Fruit fly (Drosophila melanogaster) whole organism, embryonic: ENCODE data around the gene CG4972.
A peak's percentile ranks its signal among the peaks of the same experiment; 100 is the strongest.

Experiments
- Atf-2 ChIP-seq: fragments of 200-800 bp; sonication (Bioruptor generic); optimal IDR thresholded peaks from 2 replicates; lab custom pipeline; 2016; ENCODE audit warnings: missing biosample characterization, missing genetic modification characterization
- B-H1 ChIP-seq: fragments of 200-800 bp; sonication (Bioruptor generic); IDR thresholded peaks from 3 replicates; pipeline ENCODE4 v1.3.6; 2022; ENCODE audit warnings: missing biosample characterization, missing genetic modification characterization
- BEAF-32 ChIP-seq: fragments of 200-800 bp; sonication (Bioruptor generic); optimal IDR thresholded peaks from 3 replicates; lab custom pipeline; 2017; ENCODE audit warnings: missing biosample characterization, missing genetic modification characterization, mild to moderate bottlenecking, moderate library complexity, missing genetic modification reagents
- CG10543 ChIP-seq: fragments of 200-800 bp; sonication (Bioruptor generic); optimal IDR thresholded peaks from 3 replicates; lab custom pipeline; 2017; ENCODE audit warnings: missing biosample characterization, mild to moderate bottlenecking, missing genetic modification characterization, moderate library complexity
- CG11085 ChIP-seq: fragments of 200-800 bp; sonication (Bioruptor generic); IDR thresholded peaks from 2 replicates; pipeline ENCODE4 v1.3.6; 2022; ENCODE audit warnings: missing biosample characterization, missing genetic modification characterization
- CG11560 ChIP-seq: fragments of 200-800 bp; sonication (Bioruptor generic); IDR thresholded peaks from 3 replicates; pipeline ENCODE4 v1.3.6; 2022; ENCODE audit warnings: missing biosample characterization, missing genetic modification characterization
- CG12659 ChIP-seq: fragments of 200-800 bp; sonication (Bioruptor generic); optimal IDR thresholded peaks from 3 replicates; lab custom pipeline; 2017; ENCODE audit warnings: mild to moderate bottlenecking, missing biosample characterization, missing genetic modification reagents, missing genetic modification characterization
- CG13775 ChIP-seq: fragments of 200-800 bp; sonication (Bioruptor generic); optimal IDR thresholded peaks from 3 replicates; lab custom pipeline; 2017; ENCODE audit warnings: missing biosample characterization, mild to moderate bottlenecking, missing genetic modification characterization
- CG1647 ChIP-seq: fragments of 200-800 bp; sonication (Bioruptor generic); optimal IDR thresholded peaks from 3 replicates; lab custom pipeline; 2016; ENCODE audit warnings: missing biosample characterization, missing genetic modification characterization
- CG1792 ChIP-seq: fragments of 200-800 bp; sonication (Bioruptor generic); optimal IDR thresholded peaks from 2 replicates; lab custom pipeline; 2016; ENCODE audit warnings: missing biosample characterization, missing genetic modification characterization
- CG4282 ChIP-seq: fragments of 200-800 bp; sonication (Bioruptor generic); optimal IDR thresholded peaks from 2 replicates; lab custom pipeline; 2016; ENCODE audit warnings: missing biosample characterization, missing genetic modification characterization
- CG4328 ChIP-seq: fragments of 200-800 bp; sonication (Bioruptor generic); optimal IDR thresholded peaks from 3 replicates; lab custom pipeline; 2017; ENCODE audit warnings: missing biosample characterization, missing genetic modification reagents, missing genetic modification characterization
- CG6272 ChIP-seq: fragments of 200-800 bp; sonication (Bioruptor generic); IDR thresholded peaks from 2 replicates; pipeline ENCODE4 v1.3.6; 2022; ENCODE audit warnings: missing biosample characterization, missing genetic modification characterization
- CG7928 ChIP-seq: fragments of 200-800 bp; sonication (Bioruptor generic); optimal IDR thresholded peaks from 2 replicates; lab custom pipeline; 2017; ENCODE audit warnings: missing biosample characterization, mild to moderate bottlenecking, missing genetic modification characterization
- CG7987 ChIP-seq: fragments of 200-800 bp; sonication (Bioruptor generic); optimal IDR thresholded peaks from 2 replicates; lab custom pipeline; 2018; ENCODE audit warnings: missing biosample characterization, mild to moderate bottlenecking, missing genetic modification characterization, moderate library complexity
- CrebB ChIP-seq: fragments of 200-800 bp; sonication (Bioruptor generic); optimal IDR thresholded peaks from 3 replicates; lab custom pipeline; 2018; ENCODE audit warnings: missing biosample characterization, mild to moderate bottlenecking, missing genetic modification characterization
- Doc2 ChIP-seq: fragments of 200-800 bp; sonication (Bioruptor generic); IDR thresholded peaks from 2 replicates; pipeline ENCODE4 v1.3.6; 2022; ENCODE audit warnings: missing biosample characterization, missing genetic modification characterization
- Fer2 ChIP-seq: fragments of 200-800 bp; sonication (Bioruptor generic); optimal IDR thresholded peaks from 2 replicates; lab custom pipeline; 2018; ENCODE audit warnings: missing biosample characterization, mild to moderate bottlenecking, missing genetic modification characterization, moderate library complexity
- HLH54F ChIP-seq: fragments of 200-800 bp; sonication (Bioruptor generic); optimal IDR thresholded peaks from 3 replicates; lab custom pipeline; 2016; ENCODE audit warnings: missing biosample characterization, missing genetic modification characterization
- Hr51 ChIP-seq, 2 experiments: fragments of 200-800 bp; sonication (Bioruptor generic); optimal IDR thresholded peaks; 2 replicates in 1 of 2; 3 replicates in 1 of 2; lab custom pipeline; 2016 to 2018; ENCODE audit warnings: missing biosample characterization in 2 of 2, missing genetic modification characterization in 2 of 2, mild to moderate bottlenecking in 1 of 2, moderate library complexity in 1 of 2
- Lpt ChIP-seq: fragments of >200 bp; optimal IDR thresholded peaks from 2 replicates; lab custom pipeline; 2018; ENCODE audit warnings: missing biosample characterization, missing genetic modification characterization
- Max ChIP-seq: fragments of 200-800 bp; sonication (Bioruptor generic); optimal IDR thresholded peaks from 2 replicates; lab custom pipeline; 2016; ENCODE audit warnings: missing biosample characterization, mild to moderate bottlenecking, missing genetic modification characterization
- Nf-YB ChIP-seq: fragments of 200-800 bp; sonication (Bioruptor generic); optimal IDR thresholded peaks from 3 replicates; lab custom pipeline; 2019; ENCODE audit warnings: missing biosample characterization, mild to moderate bottlenecking, missing genetic modification characterization, moderate library complexity
- Sry-β ChIP-seq: fragments of 200-800 bp; sonication (Bioruptor generic); optimal IDR thresholded peaks from 2 replicates; lab custom pipeline; 2018; ENCODE audit warnings: missing biosample characterization, mild to moderate bottlenecking, missing genetic modification characterization, moderate library complexity
- Trl ChIP-seq, 3 experiments: fragments of >200 bp in 2 of 3; fragments of 200-800 bp in 1 of 3; sonication (Bioruptor generic) in 1 of 3; optimal IDR thresholded peaks; 2 replicates in 1 of 3; 3 replicates in 2 of 3; lab custom pipeline; 2016 to 2017; ENCODE audit warnings: missing biosample characterization in 1 of 3, missing genetic modification characterization in 1 of 3
- da ChIP-seq: fragments of 200-800 bp; sonication (Bioruptor generic); optimal IDR thresholded peaks from 2 replicates; lab custom pipeline; 2016; ENCODE audit warnings: missing biosample characterization, missing genetic modification characterization
- eve ChIP-seq, 2 experiments: fragments of >200 bp; optimal IDR thresholded peaks; 2 replicates each; lab custom pipeline; 2017; ENCODE audit warnings: missing biosample characterization in 2 of 2, missing genetic modification characterization in 2 of 2
- fd64A ChIP-seq: fragments of 200-800 bp; sonication (Bioruptor generic); optimal IDR thresholded peaks from 3 replicates; lab custom pipeline; 2018; ENCODE audit warnings: missing biosample characterization, mild to moderate bottlenecking, missing genetic modification characterization
- fru ChIP-seq: fragments of >200 bp; optimal IDR thresholded peaks from 2 replicates; lab custom pipeline; 2017
- gcm2 ChIP-seq: fragments of 200-800 bp; sonication (Bioruptor generic); optimal IDR thresholded peaks from 2 replicates; lab custom pipeline; 2016; ENCODE audit warnings: missing biosample characterization, missing genetic modification characterization
- grn ChIP-seq: fragments of 200-800 bp; sonication (Bioruptor generic); optimal IDR thresholded peaks from 3 replicates; lab custom pipeline; 2017; ENCODE audit warnings: missing biosample characterization, missing genetic modification characterization
- gro ChIP-seq: fragments of 200-800 bp; sonication (Bioruptor generic); optimal IDR thresholded peaks from 2 replicates; lab custom pipeline; 2016; ENCODE audit warnings: missing biosample characterization, missing genetic modification characterization
- hbn ChIP-seq: fragments of 200-800 bp; sonication (Bioruptor generic); IDR thresholded peaks from 2 replicates; pipeline ENCODE4 v1.3.6; 2022; ENCODE audit warnings: missing biosample characterization, missing genetic modification characterization; ENCODE audit not compliant: partially characterized antibody
- jumu ChIP-seq: fragments of 200-800 bp; sonication (Bioruptor generic); optimal IDR thresholded peaks from 3 replicates; lab custom pipeline; 2016; ENCODE audit warnings: missing biosample characterization, missing genetic modification characterization
- ken ChIP-seq: fragments of 200-800 bp; sonication (Bioruptor generic); IDR thresholded peaks from 3 replicates; pipeline ENCODE4 v1.3.6; 2022; ENCODE audit warnings: missing biosample characterization, missing genetic modification characterization
- lab ChIP-seq: fragments of 200-800 bp; sonication (Bioruptor generic); optimal IDR thresholded peaks from 3 replicates; lab custom pipeline; 2017; ENCODE audit warnings: missing biosample characterization, missing genetic modification characterization, mild to moderate bottlenecking, moderate library complexity, missing genetic modification reagents
- lilli ChIP-seq: fragments of 200-800 bp; sonication (Bioruptor generic); optimal IDR thresholded peaks from 3 replicates; lab custom pipeline; 2016; ENCODE audit warnings: missing biosample characterization, missing genetic modification characterization
- lov ChIP-seq, 2 experiments: fragments of 200-800 bp in 1 of 2; fragments of >200 bp in 1 of 2; sonication (Bioruptor generic) in 1 of 2; IDR thresholded peaks in 1 of 2; optimal IDR thresholded peaks in 1 of 2; 2 replicates in 1 of 2; 3 replicates in 1 of 2; pipeline versions ENCODE4 v1.3.6 to Lab custom; 2017 to 2022; ENCODE audit warnings: missing biosample characterization in 1 of 2, missing genetic modification characterization in 1 of 2
- odd ChIP-seq: fragments of 200-800 bp; sonication (Bioruptor generic); optimal IDR thresholded peaks from 2 replicates; lab custom pipeline; 2017; ENCODE audit warnings: missing biosample characterization, mild to moderate bottlenecking, missing genetic modification characterization
- prd ChIP-seq, 3 experiments: fragments of >200 bp in 2 of 3; fragments of 200-800 bp in 1 of 3; sonication (Bioruptor generic) in 1 of 3; optimal IDR thresholded peaks in 2 of 3; IDR thresholded peaks in 1 of 3; 2 replicates in 2 of 3; 3 replicates in 1 of 3; pipeline versions ENCODE4 v1.3.6 to Lab custom; 2017 to 2022; ENCODE audit warnings: missing biosample characterization in 1 of 3, missing genetic modification characterization in 1 of 3
- pzg ChIP-seq: fragments of 200-800 bp; sonication (Bioruptor generic); optimal IDR thresholded peaks from 3 replicates; lab custom pipeline; 2018; ENCODE audit warnings: missing biosample characterization, mild to moderate bottlenecking, missing genetic modification characterization, moderate library complexity
- sc ChIP-seq, 3 experiments: fragments of >200 bp in 2 of 3; fragments of 200-800 bp in 1 of 3; sonication (Bioruptor generic) in 1 of 3; optimal IDR thresholded peaks; 2 replicates in 2 of 3; 3 replicates in 1 of 3; lab custom pipeline; 2017; ENCODE audit warnings: mild to moderate bottlenecking in 1 of 3, missing biosample characterization in 1 of 3, missing genetic modification characterization in 1 of 3, missing genetic modification reagents in 1 of 3
- scrt ChIP-seq: fragments of 200-800 bp; sonication (Bioruptor generic); optimal IDR thresholded peaks from 2 replicates; lab custom pipeline; 2018; ENCODE audit warnings: missing biosample characterization, mild to moderate bottlenecking, missing genetic modification characterization, moderate library complexity
- sd ChIP-seq: fragments of 200-800 bp; sonication (Bioruptor generic); optimal IDR thresholded peaks from 3 replicates; lab custom pipeline; 2018; ENCODE audit warnings: missing biosample characterization, mild to moderate bottlenecking, missing genetic modification characterization, moderate library complexity
- seq ChIP-seq: fragments of 200-800 bp; sonication (Bioruptor generic); IDR thresholded peaks from 2 replicates; pipeline ENCODE4 v1.3.6; 2022; ENCODE audit warnings: missing biosample characterization, missing genetic modification characterization
- sqz ChIP-seq: fragments of 200-800 bp; sonication (Bioruptor generic); optimal IDR thresholded peaks from 3 replicates; lab custom pipeline; 2018; ENCODE audit warnings: missing biosample characterization, mild to moderate bottlenecking, missing genetic modification characterization
- yki ChIP-seq: fragments of >200 bp; optimal IDR thresholded peaks from 3 replicates; lab custom pipeline; 2018
- zen2 ChIP-seq: fragments of 200-800 bp; sonication (Bioruptor generic); IDR thresholded peaks from 3 replicates; pipeline ENCODE4 v1.3.6; 2022; ENCODE audit warnings: missing biosample characterization, missing genetic modification characterization; ENCODE audit not compliant: partially characterized antibody

CG4972 gene

dm6 chr2L:10314327-10315210 is at the start of gene CG4972, which contains the start of gene Usp14 (continued):
- TF ChIP-seq pzg (GFP tag; lab: Kevin White, UChicago) (peak; percentile 40), lab (no peak), Nf-YB (GFP tag; lab: Kevin White, UChicago) (no peak), fd64A (GFP tag; lab: Kevin White, UChicago) (no peak), CG10543 (GFP tag; lab: Kevin White, UChicago) (no peak), eve (GFP tag; optimal IDR thresholded peaks at IDR 0.05; lab: Kevin White, UChicago) (no peak), Hr51 (GFP tag; optimal IDR thresholded peaks at IDR 0.05; lab: Kevin White, UChicago) (no peak), ken (GFP tag; lab: Robert Waterston, UW) (no peak), Max (peak; percentile 24), seq (GFP tag; lab: Robert Waterston, UW) (no peak), CG6272 (no peak), jumu (no peak), gro (no peak), gcm2 (GFP tag; lab: Kevin White, UChicago) (no peak), CG11560 (no peak), CG11085 (no peak), CG7987 (no peak), Lpt (GFP tag; lab: Kevin White, UChicago) (no peak), lilli (no peak), scrt (GFP tag; lab: Kevin White, UChicago) (no peak), fru (no peak), CG1647 (no peak), yki (lab: Kevin White, UChicago) (no peak), Fer2 (no peak), Doc2 (GFP tag; lab: Robert Waterston, UW) (no peak), hbn (GFP tag; lab: Robert Waterston, UW) (no peak), CG13775 (peak; percentile 8), CG12659 (GFP tag; lab: Kevin White, UChicago) (peak; percentile 41), BEAF-32 (peak; percentile 80), CG4328 (GFP tag; lab: Kevin White, UChicago) (no peak), Sry-β (GFP tag; lab: Kevin White, UChicago) (peak; percentile 61), CG7928 (GFP tag; lab: Kevin White, UChicago) (no peak), grn (no peak), zen2 (GFP tag; lab: Robert Waterston, UW) (no peak), sqz (no peak), CG4282 (GFP tag; lab: Kevin White, UChicago) (no peak), Trl (optimal IDR thresholded peaks at IDR 0.05; lab: Kevin White, UChicago) (no peak), Trl (GFP tag; optimal IDR thresholded peaks at IDR 0.05; lab: Kevin White, UChicago) (no peak), CG1792 (GFP tag; lab: Kevin White, UChicago) (no peak), HLH54F (GFP tag; lab: Kevin White, UChicago) (no peak), odd (GFP tag; lab: Kevin White, UChicago) (no peak), CrebB (tag; lab: Kevin White, UChicago) (no peak), lov (optimal IDR thresholded peaks at IDR 0.05; lab: Kevin White, UChicago) (no peak), lov (GFP tag; IDR thresholded peaks at IDR 0.05; lab: Robert Waterston, UW) (no peak), Atf-2 (GFP tag; lab: Kevin White, UChicago) (no peak), da (GFP tag; lab: Kevin White, UChicago) (no peak), sc (optimal IDR thresholded peaks at IDR 0.05; lab: Kevin White, UChicago) (no peak), sc (GFP tag; optimal IDR thresholded peaks at IDR 0.05; lab: Kevin White, UChicago) (no peak), sd (tag; lab: Kevin White, UChicago) (no peak), prd (optimal IDR thresholded peaks at IDR 0.05; lab: Kevin White, UChicago) (no peak), prd (GFP tag; IDR thresholded peaks at IDR 0.05; lab: Robert Waterston, UW) (no peak), B-H1 (GFP tag; lab: Robert Waterston, UW) (no peak)
